Worm (Caenorhabditis elegans) whole organism, late embryonic: ENCODE measurements around the gene mtx-2.
A peak's percentile ranks its signal among the peaks of the same experiment; 100 is the strongest.

Experiments
- K02D7.2 ChIP-seq: sonication (generic microtip); optimal IDR thresholded peaks from 2 replicates; lab custom pipeline; 2017; ENCODE audit warnings: mild to moderate bottlenecking, missing genetic modification characterization, missing compliant biosample characterization
- K09A11.1 ChIP-seq: sonication (generic microtip); optimal IDR thresholded peaks from 2 replicates; lab custom pipeline; 2017; ENCODE audit warnings: antibody characterized with exemption, mild to moderate bottlenecking, missing genetic modification characterization, missing compliant biosample characterization; ENCODE audit not compliant: insufficient read depth
- T23F11.4 ChIP-seq: fragments of 200-800 bp; sonication (Bioruptor generic); optimal IDR thresholded peaks from 2 replicates; lab custom pipeline; 2018; ENCODE audit warnings: mild to moderate bottlenecking, missing genetic modification characterization, missing compliant biosample characterization
- ceh-18 ChIP-seq: sonication (generic microtip); optimal IDR thresholded peaks from 2 replicates; lab custom pipeline; 2016; ENCODE audit warnings: missing genetic modification characterization, missing compliant biosample characterization
- ceh-19 ChIP-seq: fragments of 200-800 bp; sonication (Bioruptor generic); optimal IDR thresholded peaks from 2 replicates; lab custom pipeline; 2018; ENCODE audit warnings: mild to moderate bottlenecking, missing genetic modification characterization, missing compliant biosample characterization
- ceh-31 ChIP-seq: sonication (generic microtip); optimal IDR thresholded peaks from 2 replicates; lab custom pipeline; 2016; ENCODE audit warnings: missing genetic modification characterization, missing compliant biosample characterization
- ceh-48 ChIP-seq: sonication (generic microtip); optimal IDR thresholded peaks from 2 replicates; lab custom pipeline; 2016; ENCODE audit warnings: missing genetic modification characterization, inconsistent platforms, missing compliant biosample characterization
- ceh-6 ChIP-seq: fragments of 200-800 bp; sonication (Bioruptor generic); optimal IDR thresholded peaks from 2 replicates; lab custom pipeline; 2018; ENCODE audit warnings: mild to moderate bottlenecking, missing genetic modification characterization, missing compliant biosample characterization
- che-1 ChIP-seq: sonication (generic microtip); optimal IDR thresholded peaks from 2 replicates; lab custom pipeline; 2016; ENCODE audit warnings: mild to moderate bottlenecking, missing genetic modification characterization, missing compliant biosample characterization
- dmd-4 ChIP-seq: sonication (generic microtip); optimal IDR thresholded peaks from 2 replicates; lab custom pipeline; 2016; ENCODE audit warnings: borderline replicate concordance, missing genetic modification characterization, missing compliant biosample characterization
- dve-1 ChIP-seq: sonication (generic microtip); optimal IDR thresholded peaks from 2 replicates; lab custom pipeline; 2017; ENCODE audit warnings: antibody characterized with exemption, mild to moderate bottlenecking, missing genetic modification characterization, missing compliant biosample characterization
- eyg-1 ChIP-seq: sonication (generic microtip); optimal IDR thresholded peaks from 2 replicates; lab custom pipeline; 2016; ENCODE audit warnings: missing genotype, missing genetic modification characterization, missing compliant biosample characterization
- fax-1 ChIP-seq: sonication (generic microtip); optimal IDR thresholded peaks from 2 replicates; lab custom pipeline; 2016; ENCODE audit warnings: missing genotype, missing genetic modification characterization, missing compliant biosample characterization
- fkh-10 ChIP-seq: fragments of 150-350 bp; optimal IDR thresholded peaks from 2 replicates; lab custom pipeline; 2014; ENCODE audit warnings: missing biosample characterization, missing genetic modification reagents, missing genetic modification characterization
- fkh-6 ChIP-seq: sonication (generic microtip); optimal IDR thresholded peaks from 2 replicates; lab custom pipeline; 2016; ENCODE audit warnings: missing genetic modification characterization, missing compliant biosample characterization
- gmeb-2 ChIP-seq: sonication (generic microtip); optimal IDR thresholded peaks from 2 replicates; lab custom pipeline; 2016; ENCODE audit warnings: missing genetic modification characterization, inconsistent platforms, missing compliant biosample characterization
- hlh-13 ChIP-seq: fragments of 200-800 bp; sonication (Bioruptor generic); optimal IDR thresholded peaks from 2 replicates; lab custom pipeline; 2018; ENCODE audit warnings: mild to moderate bottlenecking, missing genetic modification characterization, missing compliant biosample characterization
- hlh-15 ChIP-seq: sonication (generic microtip); optimal IDR thresholded peaks from 2 replicates; lab custom pipeline; 2016; ENCODE audit warnings: missing genetic modification characterization, missing compliant biosample characterization
- hlh-30 ChIP-seq: sonication (generic microtip); optimal IDR thresholded peaks from 2 replicates; lab custom pipeline; 2017; ENCODE audit warnings: antibody characterized with exemption, missing genetic modification characterization, missing compliant biosample characterization; ENCODE audit not compliant: insufficient read depth
- hlh-6 ChIP-seq: sonication (generic microtip); optimal IDR thresholded peaks from 2 replicates; lab custom pipeline; 2016; ENCODE audit warnings: missing genotype, missing genetic modification characterization, missing compliant biosample characterization
- lim-6 ChIP-seq: sonication (generic microtip); optimal IDR thresholded peaks from 2 replicates; lab custom pipeline; 2016; ENCODE audit warnings: missing genetic modification characterization, missing compliant biosample characterization
- madf-2 ChIP-seq: sonication (generic microtip); optimal IDR thresholded peaks from 2 replicates; lab custom pipeline; 2017; ENCODE audit warnings: missing genetic modification characterization, missing compliant biosample characterization
- nfya-1 ChIP-seq: sonication (generic microtip); optimal IDR thresholded peaks from 2 replicates; lab custom pipeline; 2017; ENCODE audit warnings: missing genetic modification characterization, mild to moderate bottlenecking, missing compliant biosample characterization, antibody characterized with exemption, moderate library complexity
- pag-3 ChIP-seq: sonication (generic microtip); optimal IDR thresholded peaks from 2 replicates; lab custom pipeline; 2016; ENCODE audit warnings: missing compliant biosample characterization, missing genetic modification characterization, borderline replicate concordance
- pax-1 ChIP-seq: fragments of 150-350 bp; optimal IDR thresholded peaks from 2 replicates; lab custom pipeline; 2014; ENCODE audit warnings: missing biosample characterization, missing genetic modification characterization
- pha-2 ChIP-seq: sonication (generic microtip); optimal IDR thresholded peaks from 2 replicates; lab custom pipeline; 2017; ENCODE audit warnings: mild to moderate bottlenecking, missing genetic modification characterization, missing compliant biosample characterization
- ref-2 ChIP-seq: sonication (generic microtip); optimal IDR thresholded peaks from 2 replicates; lab custom pipeline; 2016; ENCODE audit warnings: missing genetic modification characterization, missing compliant biosample characterization
- rnt-1 ChIP-seq: sonication (generic microtip); optimal IDR thresholded peaks from 2 replicates; lab custom pipeline; 2016; ENCODE audit warnings: missing genetic modification characterization, missing compliant biosample characterization
- sox-4 ChIP-seq: sonication (generic microtip); optimal IDR thresholded peaks from 2 replicates; lab custom pipeline; 2017; ENCODE audit warnings: mild to moderate bottlenecking, missing genetic modification characterization, inconsistent platforms, missing compliant biosample characterization
- tbx-2 ChIP-seq: sonication (generic microtip); optimal IDR thresholded peaks from 2 replicates; lab custom pipeline; 2016; ENCODE audit warnings: missing genetic modification characterization, missing compliant biosample characterization
- unc-55 ChIP-seq: sonication (generic microtip); optimal IDR thresholded peaks from 2 replicates; lab custom pipeline; 2017; ENCODE audit warnings: missing biosample characterization, missing genetic modification reagents, missing genetic modification characterization
- zip-5 ChIP-seq: sonication (generic microtip); optimal IDR thresholded peaks from 2 replicates; lab custom pipeline; 2016; ENCODE audit warnings: missing genetic modification characterization, missing compliant biosample characterization
- ztf-16 ChIP-seq: sonication (generic microtip); optimal IDR thresholded peaks from 2 replicates; lab custom pipeline; 2017; ENCODE audit warnings: missing genetic modification characterization, missing compliant biosample characterization

The mtx-2 gene

DNA sequence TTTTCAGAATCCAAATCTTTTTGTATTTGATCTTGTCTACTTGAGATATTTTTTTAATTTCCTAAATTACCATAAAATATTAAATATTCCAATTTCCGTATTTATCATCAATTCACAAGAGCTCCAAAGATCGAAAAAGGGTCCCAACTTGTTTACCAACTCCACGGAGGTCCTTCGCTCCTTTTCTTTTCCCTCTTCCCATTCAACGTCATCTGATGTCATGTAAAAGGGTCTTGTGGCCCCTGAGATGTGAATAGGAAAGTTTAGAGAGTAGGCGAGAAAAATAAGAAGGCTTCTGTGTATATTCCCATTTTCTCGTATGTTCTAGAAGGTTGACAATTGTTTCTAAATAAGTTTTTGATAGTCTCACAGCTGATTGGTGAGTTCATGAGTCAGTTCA is 40.4 kb downstream of the mtx-2 start:
- TF ChIP-seq ceh-19 (GFP tag; lab: Kevin White, UChicago), result no peak
- TF ChIP-seq K09A11.1 (tag; lab: Kevin White, UChicago), result no peak
- no peak for TF ChIP-seq dve-1
- TF ChIP-seq dmd-4 (tag; lab: Kevin White, UChicago), result no peak
- no peak for TF ChIP-seq ref-2
- TF ChIP-seq fax-1 (tag; lab: Kevin White, UChicago), result no peak

DNA sequence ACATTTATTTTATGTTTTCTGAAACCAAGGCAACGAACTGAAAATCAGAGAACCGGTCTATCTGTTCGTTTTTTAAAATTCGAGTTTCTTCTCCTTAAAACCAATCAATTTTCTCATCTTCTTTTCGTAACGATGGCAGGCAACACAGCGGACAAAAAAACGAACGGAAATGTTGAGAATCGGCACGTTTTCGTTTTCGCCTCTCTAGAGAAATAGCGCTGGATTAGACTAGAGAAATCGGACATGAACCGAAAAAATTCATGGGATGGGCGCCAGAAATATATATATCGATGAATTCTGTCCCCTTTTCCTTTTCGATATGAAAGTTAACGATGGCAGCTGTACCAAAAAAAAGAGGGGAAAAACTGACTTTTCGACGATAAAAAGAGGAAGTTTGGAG is 41.0 kb downstream of the mtx-2 start:
- TF ChIP-seq fkh-6 (tag; lab: Kevin White, UChicago) (no peak), pag-3 (tag; lab: Kevin White, UChicago) (no peak), eyg-1 (tag; lab: Kevin White, UChicago) (no peak)

- no peak for TF ChIP-seq lim-6 (tag; lab: Kevin White, UChicago)
- TF ChIP-seq sox-4 (tag; lab: Kevin White, UChicago), result no peak
- TF ChIP-seq T23F11.4 (GFP tag; lab: Kevin White, UChicago), result no peak
- no peak for TF ChIP-seq ceh-48 (tag; lab: Kevin White, UChicago)
- no peak for TF ChIP-seq madf-2
- no peak for TF ChIP-seq dve-1
- no peak for TF ChIP-seq K02D7.2 (tag; lab: Kevin White, UChicago)
- no peak for TF ChIP-seq ceh-19 (GFP tag; lab: Kevin White, UChicago)
- TF ChIP-seq dmd-4 (tag; lab: Kevin White, UChicago), result no peak
- TF ChIP-seq hlh-6 (tag; lab: Kevin White, UChicago), result no peak
Observed at ce11 chrIII:7721513-7721912, 41.9 kb downstream of the mtx-2 start.

DNA sequence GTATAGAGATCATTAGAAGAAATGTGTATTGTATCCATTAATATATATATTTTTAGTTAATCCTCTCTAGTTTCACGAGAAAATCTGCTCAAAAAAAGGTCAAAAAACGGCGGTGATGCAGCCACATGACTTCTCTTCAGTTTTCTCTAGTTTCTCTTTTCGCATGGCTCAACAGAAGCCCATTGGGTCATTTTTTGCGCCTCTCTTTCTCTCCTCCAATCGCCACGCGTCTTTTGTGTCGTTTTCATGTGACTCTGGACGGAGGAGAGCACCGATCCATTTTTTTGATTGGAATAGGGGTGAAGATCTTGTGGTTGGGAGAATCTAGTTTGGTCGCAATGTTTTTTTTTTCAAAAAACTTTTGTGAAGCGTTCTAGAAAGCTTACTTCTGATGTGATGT is 42.5 kb downstream of the mtx-2 start:
- TF ChIP-seq zip-5 (tag; lab: Kevin White, UChicago), result no peak
- no peak for TF ChIP-seq eyg-1 (tag; lab: Kevin White, UChicago)
- TF ChIP-seq K09A11.1 (tag; lab: Kevin White, UChicago), result no peak
- no peak for TF ChIP-seq fkh-10 (GFP tag; lab: Kevin White, UChicago)
- no peak for TF ChIP-seq tbx-2 (tag; lab: Kevin White, UChicago)
- TF ChIP-seq nfya-1 (tag; lab: Kevin White, UChicago), result peak; percentile 74
- no peak for TF ChIP-seq fax-1 (tag; lab: Kevin White, UChicago)

DNA sequence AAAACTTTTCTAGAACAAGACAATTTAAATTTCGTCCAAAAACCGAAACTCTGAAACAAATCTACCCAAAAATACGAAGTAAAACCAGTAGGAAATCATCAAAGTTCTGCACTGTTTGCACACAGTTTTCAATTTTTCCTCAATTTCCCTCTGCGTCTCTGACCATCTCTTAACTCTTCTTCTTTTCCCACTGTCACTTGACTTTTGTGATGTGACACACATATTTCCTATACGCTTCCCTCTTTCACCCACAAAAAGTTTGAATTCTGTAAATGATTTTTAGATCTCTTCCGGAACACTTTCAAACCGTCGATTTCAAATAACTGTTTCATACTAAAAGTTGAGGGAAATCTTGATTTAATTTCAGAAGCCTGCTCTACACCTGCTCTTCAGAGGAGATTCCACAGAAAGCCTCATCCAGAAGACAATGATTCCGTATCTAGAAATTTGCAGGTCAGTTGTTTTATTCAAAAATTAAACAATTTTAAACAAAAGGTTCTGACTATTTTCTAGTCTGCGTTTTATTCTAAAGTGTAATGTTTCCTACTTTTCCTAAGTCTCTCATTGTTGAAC is 44.0 kb downstream of the mtx-2 start, which contains the start of gene ncl-1:
Gene ncl-1, plus strand, starts transcription at position 366 of the 573 bp plus-strand sequence.
- no peak for TF ChIP-seq hlh-13
- peak; percentile 38 for TF ChIP-seq hlh-30 (tag; lab: Kevin White, UChicago)
- TF ChIP-seq, all 69 proteins: peak for 1

DNA sequence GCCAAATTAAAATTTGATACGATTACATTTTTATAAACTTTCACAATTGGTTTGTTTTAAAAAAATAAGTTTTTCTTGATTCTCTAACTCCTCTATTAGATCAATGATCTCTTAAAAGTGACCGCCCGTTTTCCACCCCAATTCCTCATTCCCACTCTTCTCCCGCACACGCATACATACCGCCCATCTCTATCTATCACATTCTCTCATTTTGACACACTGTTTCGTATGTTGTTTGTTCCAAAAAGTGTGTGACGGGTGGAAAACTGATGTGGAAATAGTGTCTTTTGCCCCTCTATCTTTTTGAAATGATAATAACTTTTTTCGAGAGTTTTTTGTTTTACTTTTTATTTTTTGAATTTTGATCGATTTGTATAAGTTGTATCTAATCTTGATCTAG is 45.1 kb downstream of the mtx-2 start:
- TF ChIP-seq ceh-18 (tag; lab: Kevin White, UChicago), result peak; percentile 47
- TF ChIP-seq nfya-1 (tag; lab: Kevin White, UChicago), result peak; percentile 24
- no peak for TF ChIP-seq pax-1 (tag; lab: Kevin White, UChicago)
- TF ChIP-seq unc-55 (GFP tag; lab: Kevin White, UChicago), result peak; percentile 3
- TF ChIP-seq gmeb-2, result no peak
- peak; percentile 6 for TF ChIP-seq rnt-1
- TF ChIP-seq, all 69 proteins: peak for 4

DNA sequence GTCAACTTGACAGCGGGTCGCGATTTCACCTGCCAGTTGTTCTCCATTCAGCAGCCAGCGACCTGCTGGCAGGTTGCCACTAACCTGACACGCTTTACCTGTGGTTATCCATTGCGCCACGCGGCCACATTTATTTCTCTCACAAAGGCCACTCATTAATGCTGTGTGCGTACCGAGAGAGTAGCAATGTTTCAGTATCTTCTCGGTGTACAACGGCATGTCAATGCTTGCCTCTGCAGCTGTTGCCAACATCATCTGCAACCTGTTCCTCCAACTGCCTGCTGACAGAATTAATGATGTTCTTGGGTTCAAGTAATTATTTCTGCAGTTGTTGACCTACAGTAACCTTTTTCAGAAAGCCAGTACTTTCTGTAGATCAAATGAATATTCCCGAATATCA is 46.9 kb downstream of the mtx-2 start:
- no peak for TF ChIP-seq madf-2
- TF ChIP-seq ceh-31 (tag; lab: Kevin White, UChicago), result no peak
- TF ChIP-seq hlh-15, result no peak
- no peak for TF ChIP-seq che-1 (tag; lab: Kevin White, UChicago)
- TF ChIP-seq K09A11.1 (tag; lab: Kevin White, UChicago), result no peak
- no peak for TF ChIP-seq dve-1
- no peak for TF ChIP-seq ceh-6 (GFP tag; lab: Kevin White, UChicago)
- no peak for TF ChIP-seq pha-2
- no peak for TF ChIP-seq hlh-30 (tag; lab: Kevin White, UChicago)
- TF ChIP-seq ztf-16 (tag; lab: Kevin White, UChicago), result no peak
- TF ChIP-seq, all 69 proteins: peak for 0
